Worm (Caenorhabditis elegans): ENCODE results near the gene C40C9.3.

Gene C40C9.3

ce11 chrX:13633032-13633431 lies 14.4 kb upstream of the C40C9.3 start:
- TF ChIP-seq jun-1 (tag; optimal IDR thresholded peaks at IDR 0.05) (no peak), unc-86 (tag; optimal IDR thresholded peaks at IDR 0.05) (no peak), lin-35 (GFP tag; optimal IDR thresholded peaks at IDR 0.05) (no peak), nhr-12 (tag; optimal IDR thresholded peaks at IDR 0.05) (no peak), aly-2 (tag; optimal IDR thresholded peaks at IDR 0.05) (no peak), tlp-1 (tag; optimal IDR thresholded peaks at IDR 0.05) (no peak), snpc-4 (tag; optimal IDR thresholded peaks at IDR 0.05) (peak; percentile 82), lin-39 (tag; optimal IDR thresholded peaks at IDR 0.05) (no peak)

DNA sequence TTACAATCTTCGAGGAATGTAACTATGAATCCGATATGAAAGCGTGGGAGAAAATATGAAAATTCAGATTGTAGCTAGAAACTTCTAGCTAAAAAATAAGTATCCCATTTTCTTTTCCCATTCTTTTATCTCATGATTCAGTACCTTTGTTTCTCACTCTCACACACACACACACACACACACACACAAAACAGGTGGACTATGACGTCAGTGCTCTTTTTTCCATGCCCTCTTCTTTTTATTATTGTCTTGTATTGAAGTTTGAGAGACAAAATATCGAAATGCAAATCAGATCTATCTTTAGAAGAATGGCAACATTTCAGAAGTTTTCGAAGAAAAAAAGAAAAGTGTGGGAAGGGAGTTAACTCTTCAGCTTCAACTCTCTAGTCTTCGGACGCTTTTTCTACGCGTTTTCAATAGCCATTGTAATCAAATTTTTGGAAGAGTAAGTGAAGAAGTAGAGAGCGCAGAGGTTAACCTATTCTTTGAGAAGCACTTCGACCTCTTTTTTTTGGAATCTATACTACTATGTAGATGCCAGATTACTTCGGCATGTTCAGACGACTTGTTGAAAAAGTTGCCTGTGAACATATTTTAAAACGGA lies 13.4 kb upstream of the C40C9.3 start:
- TF ChIP-seq C16A3.4 (tag; optimal IDR thresholded peaks at IDR 0.05) (no peak), hlh-17 (GFP tag; optimal IDR thresholded peaks at IDR 0.05; ENCODE audit: borderline replicate concordance) (no peak), sup-37 (GFP tag; optimal IDR thresholded peaks at IDR 0.05) (no peak), nhr-19 (GFP tag; conservative IDR thresholded peaks at IDR 0.05) (peak; percentile 33; the same call in 1 of the 2 replicates), unc-30 (tag; optimal IDR thresholded peaks at IDR 0.05) (no peak), rnt-1 (tag; optimal IDR thresholded peaks at IDR 0.05) (peak; percentile 56), snu-23 (GFP tag; optimal IDR thresholded peaks at IDR 0.05) (peak; percentile 13), lsy-2 (tag; optimal IDR thresholded peaks at IDR 0.05) (peak; percentile 2 to 13), nhr-71 (tag; optimal IDR thresholded peaks at IDR 0.05) (peak; percentile 52), lin-14 (GFP tag; optimal IDR thresholded peaks at IDR 0.05) (peak; percentile 61), fkh-10 (GFP tag; optimal IDR thresholded peaks at IDR 0.05) (peak; percentile 65), dpl-1 (GFP tag; optimal IDR thresholded peaks at IDR 0.05) (no peak), aha-1 (tag; optimal IDR thresholded peaks at IDR 0.05) (no peak), lin-15B (tag; optimal IDR thresholded peaks at IDR 0.05) (no peak), nhr-11 (tag; optimal IDR thresholded peaks at IDR 0.05) (no peak), vab-15 (tag; optimal IDR thresholded peaks at IDR 0.05) (no peak)

DNA sequence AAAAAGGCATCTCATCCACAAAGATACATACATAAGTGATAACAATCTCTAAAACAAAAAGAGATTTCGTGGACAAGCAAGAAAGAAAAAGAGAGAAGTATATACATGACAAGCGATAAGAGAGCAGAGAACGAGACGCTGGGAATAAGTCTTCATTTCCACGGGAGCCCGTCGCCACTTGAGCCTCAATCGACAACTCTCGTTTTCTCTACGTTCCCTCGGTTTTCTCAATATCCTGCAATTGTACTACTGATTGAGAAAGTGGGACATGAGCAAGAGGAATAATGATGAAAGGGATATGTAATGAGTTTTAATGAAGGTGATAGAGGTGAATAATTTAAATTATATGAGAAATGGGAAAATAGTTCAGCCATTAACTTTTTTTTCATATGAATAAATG lies 9.9 kb upstream of the C40C9.3 start:
- TF ChIP-seq ceh-8 (GFP tag; optimal IDR thresholded peaks at IDR 0.05) (no peak), lin-14 (GFP tag; optimal IDR thresholded peaks at IDR 0.05) (peak; percentile 30), ceh-88 (GFP tag; IDR thresholded peaks at IDR 0.05) (no peak), lsy-2 (tag; optimal IDR thresholded peaks at IDR 0.05) (peak in 1 of 2 experiments; percentile 9), rnt-1 (tag; optimal IDR thresholded peaks at IDR 0.05) (peak; percentile 58), nhr-71 (tag; optimal IDR thresholded peaks at IDR 0.05) (peak; percentile 41), aly-2 (tag; optimal IDR thresholded peaks at IDR 0.05) (no peak), snu-23 (GFP tag; optimal IDR thresholded peaks at IDR 0.05) (peak; percentile 22)

DNA sequence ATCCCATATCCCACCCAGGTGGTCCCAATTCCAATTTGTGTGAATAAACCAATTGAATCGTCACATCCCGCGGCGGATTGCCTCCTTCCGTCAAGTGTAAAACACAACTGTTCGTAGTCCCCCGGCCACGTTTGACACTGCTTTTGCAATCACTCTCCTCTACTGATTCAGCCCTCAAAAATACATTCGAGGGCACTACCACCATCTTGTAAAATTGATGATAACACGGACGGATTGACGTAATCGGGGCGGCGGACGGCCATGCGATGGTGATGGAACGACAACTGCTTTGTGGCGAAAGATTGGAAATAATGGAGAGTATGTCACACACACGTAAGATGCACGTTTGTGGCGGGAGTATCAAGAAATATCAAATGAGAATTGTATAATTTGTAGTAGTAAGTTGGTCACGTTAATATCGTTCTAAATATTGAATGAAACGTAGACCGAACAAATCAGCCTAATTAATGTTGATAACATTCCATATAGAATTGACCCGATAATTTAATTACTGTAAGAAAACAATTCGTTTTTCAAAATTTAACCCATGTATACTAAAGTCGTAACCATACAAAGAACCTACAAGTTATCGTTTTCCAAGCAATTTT lies 8.9 kb upstream of the C40C9.3 start:
- TF ChIP-seq unc-86 (tag; optimal IDR thresholded peaks at IDR 0.05) (no peak), elt-3 (tag; optimal IDR thresholded peaks at IDR 0.05) (no peak), ceh-90 (tag; optimal IDR thresholded peaks at IDR 0.05) (no peak), nhr-20 (tag; optimal IDR thresholded peaks at IDR 0.05) (peak; percentile 21), skn-1 (tag; optimal IDR thresholded peaks at IDR 0.05) (peak; percentile 3), nhr-11 (tag; optimal IDR thresholded peaks at IDR 0.05) (no peak), mdl-1 (tag; optimal IDR thresholded peaks at IDR 0.05) (peak in 1 of 2 experiments; percentile 3), alr-1 (tag; optimal IDR thresholded peaks at IDR 0.05; ENCODE audit: borderline replicate concordance) (no peak), ztf-4 (tag; optimal IDR thresholded peaks at IDR 0.05) (no peak), C34B4.2 (tag; optimal IDR thresholded peaks at IDR 0.05) (no peak), snu-23 (GFP tag; optimal IDR thresholded peaks at IDR 0.05) (peak; percentile 42), unc-130 (tag; optimal IDR thresholded peaks at IDR 0.05) (peak; percentile 38), C16A3.4 (tag; optimal IDR thresholded peaks at IDR 0.05) (no peak), irx-1 (tag; optimal IDR thresholded peaks at IDR 0.05) (no peak), lsy-2 (tag; optimal IDR thresholded peaks at IDR 0.05) (peak in 1 of 2 experiments; percentile 21), nhr-71 (tag; optimal IDR thresholded peaks at IDR 0.05) (peak; percentile 66), nhr-12 (tag; optimal IDR thresholded peaks at IDR 0.05) (no peak), nhr-19 (GFP tag; conservative IDR thresholded peaks at IDR 0.05) (peak; percentile 37), lin-14 (GFP tag; optimal IDR thresholded peaks at IDR 0.05) (peak; percentile 87), rnt-1 (tag; optimal IDR thresholded peaks at IDR 0.05) (peak; percentile 83), pqm-1 (tag; optimal IDR thresholded peaks at IDR 0.05) (no peak), swsn-7 (tag; optimal IDR thresholded peaks at IDR 0.05) (peak; percentile 24)
